Fruit fly (Drosophila melanogaster) whole organism, wandering third instar larva: ENCODE data around the gene spirit.

ENCODE experiments used
- Abd-B ChIP-seq: fragments of >200 bp; optimal IDR thresholded peaks from 2 replicates; lab custom pipeline; 2017; ENCODE audit warnings: missing biosample characterization, missing genetic modification characterization
- CG32264 ChIP-seq: fragments of 200-800 bp; sonication (Bioruptor generic); optimal IDR thresholded peaks from 2 replicates; lab custom pipeline; 2016; ENCODE audit warnings: missing biosample characterization, missing genetic modification characterization
- CG9705 ChIP-seq: fragments of 200-800 bp; sonication (Bioruptor generic); optimal IDR thresholded peaks from 2 replicates; lab custom pipeline; 2018; ENCODE audit warnings: missing biosample characterization, mild to moderate bottlenecking, missing genetic modification characterization
- CrebA ChIP-seq: fragments of 200-800 bp; sonication (Bioruptor generic); optimal IDR thresholded peaks from 2 replicates; lab custom pipeline; 2016; ENCODE audit warnings: missing biosample characterization, mild to moderate bottlenecking, missing genetic modification characterization, borderline replicate concordance
- Dfd ChIP-seq: fragments of >200 bp; optimal IDR thresholded peaks from 2 replicates; lab custom pipeline; 2017; ENCODE audit warnings: missing biosample characterization, missing genetic modification characterization
- Dif ChIP-seq: fragments of 200-275, 200-300 bp; sonication (Bioruptor generic); optimal IDR thresholded peaks from 2 replicates; lab custom pipeline; 2018; ENCODE audit warnings: missing biosample characterization, missing genetic modification characterization; ENCODE audit not compliant: partially characterized antibody
- GATAd ChIP-seq: sonication (Bioruptor generic); optimal IDR thresholded peaks from 2 replicates; lab custom pipeline; 2016; ENCODE audit warnings: missing biosample characterization, missing genetic modification characterization
- HLH106 ChIP-seq: fragments of 200-800 bp; optimal IDR thresholded peaks from 3 replicates; lab custom pipeline; 2019; ENCODE audit warnings: missing biosample characterization, mild to moderate bottlenecking, missing genetic modification characterization, moderate library complexity
- Hnf4 ChIP-seq: fragments of 200-800 bp; sonication (Bioruptor generic); optimal IDR thresholded peaks from 2 replicates; lab custom pipeline; 2016; ENCODE audit warnings: missing biosample characterization, mild to moderate bottlenecking, missing genetic modification characterization
- Hr78 ChIP-seq: fragments of >200 bp; optimal IDR thresholded peaks from 2 replicates; lab custom pipeline; 2017; ENCODE audit warnings: missing biosample characterization, missing genetic modification characterization
- Hr83 ChIP-seq: fragments of 200-300 bp; sonication (Bioruptor generic); optimal IDR thresholded peaks from 2 replicates; lab custom pipeline; 2016; ENCODE audit warnings: missing biosample characterization, mild to moderate bottlenecking, missing genetic modification characterization, moderate library complexity; ENCODE audit not compliant: poor library complexity, severe bottlenecking
- Jra ChIP-seq: sonication (Bioruptor generic); optimal IDR thresholded peaks from 2 replicates; lab custom pipeline; 2016; ENCODE audit warnings: missing biosample characterization, missing genetic modification characterization
- Mio ChIP-seq: sonication (Bioruptor generic); optimal IDR thresholded peaks from 2 replicates; lab custom pipeline; 2016; ENCODE audit warnings: missing biosample characterization, missing genetic modification characterization
- Myc ChIP-seq: fragments of >200 bp; optimal IDR thresholded peaks from 2 replicates; lab custom pipeline; 2017
- N ChIP-seq: fragments of >200 bp; optimal IDR thresholded peaks from 2 replicates; lab custom pipeline; 2018; ENCODE audit warnings: missing biosample characterization, missing external identifiers, missing genetic modification characterization
- OdsH ChIP-seq: fragments of 200-800 bp; sonication (Bioruptor generic); optimal IDR thresholded peaks from 2 replicates; lab custom pipeline; 2016; ENCODE audit warnings: missing biosample characterization, mild to moderate bottlenecking, missing genetic modification characterization
- Rel ChIP-seq, 2 experiments: fragments of 200-800 bp; sonication (Bioruptor generic) in 1 of 2; optimal IDR thresholded peaks; 2 replicates in 1 of 2; 3 replicates in 1 of 2; lab custom pipeline; 2016 to 2019; ENCODE audit warnings: mild to moderate bottlenecking in 2 of 2, missing biosample characterization in 2 of 2, missing genetic modification characterization in 2 of 2, moderate library complexity in 1 of 2
- Sp1 ChIP-seq: fragments of 200-800 bp; sonication (Bioruptor generic); optimal IDR thresholded peaks from 3 replicates; lab custom pipeline; 2019; ENCODE audit warnings: missing biosample characterization, mild to moderate bottlenecking, missing genetic modification characterization, moderate library complexity
- Vsx2 ChIP-seq: fragments of 200-300, 225-300 bp; sonication (Bioruptor generic); optimal IDR thresholded peaks from 2 replicates; lab custom pipeline; 2018; ENCODE audit warnings: missing biosample characterization, missing genetic modification characterization; ENCODE audit not compliant: partially characterized antibody
- br ChIP-seq: fragments of 200-800 bp; sonication (Bioruptor generic); optimal IDR thresholded peaks from 2 replicates; lab custom pipeline; 2016; ENCODE audit warnings: missing biosample characterization, missing genetic modification characterization
- brk ChIP-seq: fragments of 200-800 bp; sonication (Bioruptor generic); optimal IDR thresholded peaks from 2 replicates; lab custom pipeline; 2016; ENCODE audit warnings: missing biosample characterization, mild to moderate bottlenecking, missing genetic modification characterization
- dl ChIP-seq, 2 experiments: fragments of 175-275, 200-275 bp in 1 of 2; fragments of 200-275 bp in 1 of 2; sonication (Bioruptor generic); optimal IDR thresholded peaks; lab custom pipeline; 2018; ENCODE audit warnings: mild to moderate bottlenecking in 2 of 2, missing biosample characterization in 2 of 2, missing genetic modification characterization in 2 of 2, moderate library complexity in 2 of 2; ENCODE audit not compliant: partially characterized antibody in 2 of 2, insufficient read depth in 1 of 2
- dmrt93B ChIP-seq: fragments of 200-800 bp; sonication (Bioruptor generic); optimal IDR thresholded peaks from 2 replicates; lab custom pipeline; 2018; ENCODE audit warnings: missing biosample characterization, mild to moderate bottlenecking, missing genetic modification characterization
- dsf ChIP-seq: sonication (Bioruptor generic); optimal IDR thresholded peaks from 2 replicates; lab custom pipeline; 2016; ENCODE audit warnings: missing biosample characterization, missing genetic modification characterization, borderline replicate concordance
- ey ChIP-seq: fragments of 200-800 bp; sonication (Bioruptor generic); optimal IDR thresholded peaks from 2 replicates; lab custom pipeline; 2016; ENCODE audit warnings: missing biosample characterization, missing genetic modification characterization
- foxo ChIP-seq, 2 experiments: fragments of 200-800 bp; sonication (Bioruptor generic); optimal IDR thresholded peaks; 2 replicates in 1 of 2; 3 replicates in 1 of 2; lab custom pipeline; 2016 to 2017; ENCODE audit warnings: missing biosample characterization in 2 of 2, missing genetic modification characterization in 2 of 2
- fru ChIP-seq: fragments of 200-800 bp; sonication (Bioruptor generic); optimal IDR thresholded peaks from 3 replicates; lab custom pipeline; 2016; ENCODE audit warnings: missing biosample characterization, mild to moderate bottlenecking, missing genetic modification characterization
- h ChIP-seq: fragments of 200-800 bp; sonication (Bioruptor generic); optimal IDR thresholded peaks from 3 replicates; lab custom pipeline; 2016; ENCODE audit warnings: missing biosample characterization, mild to moderate bottlenecking, missing genetic modification characterization
- jim ChIP-seq: fragments of 175-275, 200-325 bp; sonication (Bioruptor generic); optimal IDR thresholded peaks from 2 replicates; lab custom pipeline; 2016; ENCODE audit warnings: missing biosample characterization, mild to moderate bottlenecking, missing genetic modification characterization
- lola ChIP-seq: fragments of >200 bp; optimal IDR thresholded peaks from 2 replicates; lab custom pipeline; 2017; ENCODE audit warnings: missing biosample characterization, missing genetic modification characterization
- pan ChIP-seq: fragments of >200 bp; optimal IDR thresholded peaks from 2 replicates; lab custom pipeline; 2017
- psq ChIP-seq: fragments of 200-800 bp; sonication (Bioruptor generic); optimal IDR thresholded peaks from 3 replicates; lab custom pipeline; 2017; ENCODE audit warnings: missing biosample characterization, mild to moderate bottlenecking, missing genetic modification characterization, moderate library complexity
- rgr ChIP-seq: fragments of 200-800 bp; sonication (Bioruptor generic); optimal IDR thresholded peaks from 3 replicates; lab custom pipeline; 2016; ENCODE audit warnings: missing biosample characterization, mild to moderate bottlenecking, missing genetic modification characterization
- sage ChIP-seq: fragments of 200-800 bp; sonication (Bioruptor generic); optimal IDR thresholded peaks from 2 replicates; lab custom pipeline; 2016; ENCODE audit warnings: missing biosample characterization, mild to moderate bottlenecking, missing genetic modification characterization
- sv ChIP-seq: fragments of 200-800 bp; sonication (Bioruptor generic); optimal IDR thresholded peaks from 3 replicates; lab custom pipeline; 2016; ENCODE audit warnings: missing biosample characterization, missing genetic modification characterization
- tai ChIP-seq: sonication (Bioruptor generic); optimal IDR thresholded peaks from 2 replicates; lab custom pipeline; 2016; ENCODE audit warnings: missing biosample characterization, missing genetic modification characterization
- usp ChIP-seq: fragments of >200 bp; optimal IDR thresholded peaks from 2 replicates; lab custom pipeline; 2017; ENCODE audit warnings: missing biosample characterization, missing genetic modification characterization
- woc ChIP-seq: sonication (Bioruptor generic); optimal IDR thresholded peaks from 2 replicates; lab custom pipeline; 2016; ENCODE audit warnings: missing biosample characterization, mild to moderate bottlenecking, missing genetic modification characterization

spirit gene

dm6 chrX:8558762-8559172, 14.6 kb downstream of the spirit start, which contains the start of gene IntS4:
Gene IntS4, minus strand, starts transcription at chrX:8558781.
- no peak for TF ChIP-seq CG32264 (GFP tag; lab: Kevin White, UChicago)
- no peak for TF ChIP-seq Abd-B
- TF ChIP-seq OdsH (GFP tag; lab: Kevin White, UChicago) = peak; percentile 57
- TF ChIP-seq rgr (GFP tag; lab: Kevin White, UChicago) = no peak
- TF ChIP-seq Rel (GFP tag; optimal IDR thresholded peaks at IDR 0.05; lab: Kevin White, UChicago) = peak; percentile 14
- TF ChIP-seq Rel (tag; optimal IDR thresholded peaks at IDR 0.05; lab: Kevin White, UChicago) = no peak
- TF ChIP-seq CrebA = no peak
- TF ChIP-seq woc = peak; percentile 72
- no peak for TF ChIP-seq dmrt93B (GFP tag; lab: Kevin White, UChicago)
- peak; percentile 46 for TF ChIP-seq sage
- peak; percentile 75 for TF ChIP-seq Hr83 (GFP tag; lab: Kevin White, UChicago)
- TF ChIP-seq HLH106 = peak; percentile 78
- TF ChIP-seq Dif = no peak
- TF ChIP-seq CG9705 (GFP tag; lab: Kevin White, UChicago) = peak; percentile 58
- peak; percentile 60 for TF ChIP-seq Jra (GFP tag; lab: Kevin White, UChicago)
- peak; percentile 66 for TF ChIP-seq sv
- no peak for TF ChIP-seq pan (lab: Kevin White, UChicago)
- TF ChIP-seq h (GFP tag; lab: Kevin White, UChicago) = peak; percentile 80
- TF ChIP-seq Mio = no peak
- no peak for TF ChIP-seq N (GFP tag; lab: Kevin White, UChicago)
- peak in 1 of 2 experiments; percentile 82 for TF ChIP-seq foxo (GFP tag; optimal IDR thresholded peaks at IDR 0.05; lab: Kevin White, UChicago)
- TF ChIP-seq Hnf4 (GFP tag; lab: Kevin White, UChicago) = peak; percentile 81
- TF ChIP-seq Myc (lab: Kevin White, UChicago) = no peak
- peak; percentile 56 for TF ChIP-seq dsf
- TF ChIP-seq fru (GFP tag; lab: Kevin White, UChicago) = peak; percentile 57
- no peak for TF ChIP-seq lola (GFP tag; lab: Kevin White, UChicago)
- TF ChIP-seq usp = no peak
- no peak for TF ChIP-seq GATAd (GFP tag; lab: Kevin White, UChicago)
- no peak for TF ChIP-seq Vsx2 (GFP tag; lab: Kevin White, UChicago)
- peak; percentile 83 for TF ChIP-seq brk (GFP tag; lab: Kevin White, UChicago)
- TF ChIP-seq Hr78 (GFP tag; lab: Kevin White, UChicago) = no peak
- peak; percentile 46 for TF ChIP-seq br (GFP tag; lab: Kevin White, UChicago)
- TF ChIP-seq Dfd (GFP tag; lab: Kevin White, UChicago) = no peak
- TF ChIP-seq Sp1 = peak; percentile 70
- TF ChIP-seq tai (GFP tag; lab: Kevin White, UChicago) = no peak
- TF ChIP-seq psq (GFP tag; lab: Kevin White, UChicago) = peak; percentile 99
- TF ChIP-seq ey = peak; percentile 51
- no peak for TF ChIP-seq dl (GFP tag; optimal IDR thresholded peaks at IDR 0.05; lab: Kevin White, UChicago; ENCODE audit: insufficient read depth in 1 of 2, partially characterized antibody in 2 of 2)
- TF ChIP-seq jim (GFP tag; lab: Kevin White, UChicago) = peak; percentile 13

- TF ChIP-seq GATAd (GFP tag; lab: Kevin White, UChicago) (no peak), Hr83 (GFP tag; lab: Kevin White, UChicago) (no peak), jim (GFP tag; lab: Kevin White, UChicago) (no peak), psq (GFP tag; lab: Kevin White, UChicago) (no peak), ey (no peak)
- TF ChIP-seq, all 38 proteins: peak for 0
Observed at dm6 chrX:8554303-8554702, 19.1 kb downstream of the spirit start.

dm6 chrX:8542728-8543127, 30.7 kb downstream of the spirit start:
- TF ChIP-seq foxo (GFP tag; optimal IDR thresholded peaks at IDR 0.05; lab: Kevin White, UChicago) = no peak
- TF ChIP-seq Mio = no peak
- no peak for TF ChIP-seq Dfd (GFP tag; lab: Kevin White, UChicago)
